Fruit fly (Drosophila melanogaster): ENCODE results near the gene ham.

ham gene

dm6 chr2L:18751337-18751736 lies 41.4 kb downstream of the ham start:
- TF ChIP-seq CG5204 (GFP tag; optimal IDR thresholded peaks at IDR 0.05), result no peak
- TF ChIP-seq tj (GFP tag; optimal IDR thresholded peaks at IDR 0.05), result no peak
- TF ChIP-seq cic (GFP tag; optimal IDR thresholded peaks at IDR 0.05), result no peak
- TF ChIP-seq toe (GFP tag; optimal IDR thresholded peaks at IDR 0.05), result no peak
- no peak for TF ChIP-seq CG7045 (GFP tag; optimal IDR thresholded peaks at IDR 0.05)
- no peak for TF ChIP-seq CG12768 (GFP tag; optimal IDR thresholded peaks at IDR 0.05)
- no peak for TF ChIP-seq CG1620 (GFP tag; optimal IDR thresholded peaks at IDR 0.05)
- no peak for TF ChIP-seq CG14711 (tag; optimal IDR thresholded peaks at IDR 0.05)
- no peak for TF ChIP-seq Clk (GFP tag; optimal IDR thresholded peaks at IDR 0.05)

- TF ChIP-seq CG12768 (GFP tag; optimal IDR thresholded peaks at IDR 0.05) (no peak), CG7045 (GFP tag; optimal IDR thresholded peaks at IDR 0.05) (no peak), Crg-1 (GFP tag; optimal IDR thresholded peaks at IDR 0.05) (no peak), toe (GFP tag; optimal IDR thresholded peaks at IDR 0.05) (no peak), bab1 (GFP tag; optimal IDR thresholded peaks at IDR 0.05) (no peak)
Measured at dm6 chr2L:18746694-18747093, 46.0 kb downstream of the ham start.

- TF ChIP-seq cnc (optimal IDR thresholded peaks at IDR 0.05) (no peak), cic (GFP tag; optimal IDR thresholded peaks at IDR 0.05) (no peak), toe (GFP tag; optimal IDR thresholded peaks at IDR 0.05) (no peak), kay (GFP tag; ENCODE audit: borderline replicate concordance) (no peak), tj (GFP tag; optimal IDR thresholded peaks at IDR 0.05) (no peak), ovo (GFP tag; optimal IDR thresholded peaks at IDR 0.05) (no peak), CG7101 (tag; optimal IDR thresholded peaks at IDR 0.05) (no peak), Clk (GFP tag; optimal IDR thresholded peaks at IDR 0.05) (no peak), CG12768 (GFP tag; optimal IDR thresholded peaks at IDR 0.05) (no peak), bab1 (GFP tag; optimal IDR thresholded peaks at IDR 0.05) (no peak), CG11617 (GFP tag; optimal IDR thresholded peaks at IDR 0.05) (no peak), Crg-1 (GFP tag; optimal IDR thresholded peaks at IDR 0.05) (no peak), CG33017 (tag; optimal IDR thresholded peaks at IDR 0.05) (no peak), CG14711 (tag; optimal IDR thresholded peaks at IDR 0.05) (no peak), CG1620 (GFP tag; optimal IDR thresholded peaks at IDR 0.05) (no peak), Mnt (GFP tag; optimal IDR thresholded peaks at IDR 0.05) (no peak), pad (GFP tag; optimal IDR thresholded peaks at IDR 0.05) (no peak)
Measured at dm6 chr2L:18745454-18745853, 47.3 kb downstream of the ham start.

dm6 chr2L:18743896-18744295 lies 48.8 kb downstream of the ham start:
- TF ChIP-seq cic (GFP tag; optimal IDR thresholded peaks at IDR 0.05) (no peak), CG12768 (GFP tag; optimal IDR thresholded peaks at IDR 0.05) (no peak), CG5204 (GFP tag; optimal IDR thresholded peaks at IDR 0.05) (no peak), bab1 (GFP tag; optimal IDR thresholded peaks at IDR 0.05) (no peak), ovo (GFP tag; optimal IDR thresholded peaks at IDR 0.05) (no peak), Hr96 (GFP tag; optimal IDR thresholded peaks at IDR 0.05) (no peak), Mnt (GFP tag; optimal IDR thresholded peaks at IDR 0.05) (no peak), CG11617 (GFP tag; optimal IDR thresholded peaks at IDR 0.05) (no peak), CG1620 (GFP tag; optimal IDR thresholded peaks at IDR 0.05) (no peak), CG33017 (tag; optimal IDR thresholded peaks at IDR 0.05) (no peak), CG14711 (tag; optimal IDR thresholded peaks at IDR 0.05) (no peak), cnc (optimal IDR thresholded peaks at IDR 0.05) (no peak)

dm6 chr2L:18742710-18743109 lies 50.0 kb downstream of the ham start:
- TF ChIP-seq Mnt (GFP tag; optimal IDR thresholded peaks at IDR 0.05) (no peak), CG33017 (tag; optimal IDR thresholded peaks at IDR 0.05) (no peak), pad (GFP tag; optimal IDR thresholded peaks at IDR 0.05) (no peak), CG5204 (GFP tag; optimal IDR thresholded peaks at IDR 0.05) (no peak)

dm6 chr2L:18740010-18740409 lies 52.7 kb downstream of the ham start, which contains the start of the genes CG42752 and CG15167:
Gene CG42752, minus strand, starts transcription at chr2L:18740110.
Gene CG15167, plus strand, starts transcription at chr2L:18740358.
- TF ChIP-seq cic (GFP tag; optimal IDR thresholded peaks at IDR 0.05) (no peak), CG11617 (GFP tag; optimal IDR thresholded peaks at IDR 0.05) (no peak), ovo (GFP tag; optimal IDR thresholded peaks at IDR 0.05) (no peak), CG33017 (tag; optimal IDR thresholded peaks at IDR 0.05) (no peak)

- no peak for TF ChIP-seq tj (GFP tag; optimal IDR thresholded peaks at IDR 0.05)
- no peak for TF ChIP-seq CG33017 (tag; optimal IDR thresholded peaks at IDR 0.05)
- TF ChIP-seq CG14711 (tag; optimal IDR thresholded peaks at IDR 0.05), result no peak
- no peak for TF ChIP-seq cic (GFP tag; optimal IDR thresholded peaks at IDR 0.05)
- no peak for TF ChIP-seq CG7045 (GFP tag; optimal IDR thresholded peaks at IDR 0.05)
- TF ChIP-seq CG1620 (GFP tag; optimal IDR thresholded peaks at IDR 0.05), result no peak
- TF ChIP-seq bab1 (GFP tag; optimal IDR thresholded peaks at IDR 0.05), result no peak
- TF ChIP-seq CG5204 (GFP tag; optimal IDR thresholded peaks at IDR 0.05), result no peak
- TF ChIP-seq Hr96 (GFP tag; optimal IDR thresholded peaks at IDR 0.05), result no peak
Measured at dm6 chr2L:18737239-18737638, 55.5 kb downstream of the ham start.
